Worm (Caenorhabditis elegans): ENCODE measurements around the gene K10D11.4.

Gene K10D11.4

DNA sequence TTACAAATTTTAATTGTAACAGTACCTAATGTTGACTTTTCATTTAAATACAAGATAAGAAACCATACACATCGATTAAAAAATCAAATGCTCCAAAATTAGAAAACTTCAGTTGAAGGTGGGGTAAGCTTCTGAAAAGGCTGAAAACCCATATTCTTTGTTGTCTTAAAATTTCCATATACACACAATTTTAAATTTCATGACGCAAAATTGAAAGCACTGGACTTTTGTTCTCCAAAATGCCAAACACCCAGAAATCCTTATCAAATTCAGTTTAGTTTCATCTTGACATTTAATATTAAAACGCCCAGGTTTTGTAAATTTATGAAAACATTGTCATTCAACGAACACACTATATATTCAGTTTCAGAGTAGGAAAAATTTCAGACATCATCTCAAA is 34.1 kb downstream of the K10D11.4 start, which contains the start of gene F55G11.7:
Gene F55G11.7 (plus strand): TSS at position 301 of the 400 bp plus-strand sequence.
- TF ChIP-seq W03F9.2 (tag; optimal IDR thresholded peaks at IDR 0.05) (no peak), him-1 (tag; optimal IDR thresholded peaks at IDR 0.05) (no peak), dao-5 (tag; optimal IDR thresholded peaks at IDR 0.05) (no peak)

DNA sequence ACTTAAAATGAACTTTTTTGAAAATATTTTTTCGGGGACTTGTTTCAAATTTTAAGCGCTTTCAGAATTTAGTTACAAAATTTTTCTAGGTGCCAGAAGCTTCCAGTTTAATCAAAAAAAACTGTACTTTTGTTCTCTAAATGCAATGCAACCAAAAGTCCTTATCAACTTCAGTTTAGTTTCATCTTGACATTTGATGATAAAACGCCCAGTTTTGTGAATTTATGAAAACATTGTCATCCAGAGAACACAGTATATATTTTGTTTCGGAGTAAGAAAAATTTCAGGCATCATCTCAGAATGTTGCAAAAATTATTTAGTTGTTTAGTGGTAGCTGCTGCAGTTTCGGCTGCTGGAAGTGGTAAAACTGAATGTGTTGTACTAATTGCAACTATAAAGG is 36.5 kb downstream of the K10D11.4 start, which contains the start of gene F55G11.6:
Gene F55G11.6 (plus strand): TSS at position 301 of the 400 bp plus-strand sequence.
- TF ChIP-seq him-1 (tag; optimal IDR thresholded peaks at IDR 0.05) (no peak), W03F9.2 (tag; optimal IDR thresholded peaks at IDR 0.05) (no peak), dao-5 (tag; optimal IDR thresholded peaks at IDR 0.05) (no peak)

DNA sequence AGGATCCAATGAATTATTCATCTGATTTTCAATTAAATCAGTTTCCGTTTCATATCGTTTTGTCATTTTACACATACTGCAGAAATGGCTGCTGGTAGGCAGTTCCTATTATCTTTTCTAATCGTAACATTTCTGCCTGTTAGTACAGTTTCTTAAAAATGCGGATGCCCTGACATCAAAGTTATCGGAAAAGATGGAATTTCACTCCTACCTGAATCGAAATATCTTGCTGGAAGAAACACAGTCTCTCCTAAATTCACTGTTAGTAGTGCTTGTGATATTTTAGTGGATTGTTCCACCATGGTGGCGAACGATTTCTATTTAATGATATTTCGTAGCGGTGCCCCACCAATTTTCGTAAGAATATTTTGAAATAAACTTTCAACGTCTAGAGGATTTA is 45.8 kb downstream of the K10D11.4 start, which contains the start of gene F55G11.10:
Gene F55G11.10 (plus strand): TSS at position 301 of the 400 bp plus-strand sequence.
- no peak for TF ChIP-seq W03F9.2 (tag; optimal IDR thresholded peaks at IDR 0.05)
- no peak for TF ChIP-seq him-1 (tag; optimal IDR thresholded peaks at IDR 0.05)
- no peak for TF ChIP-seq dao-5 (tag; optimal IDR thresholded peaks at IDR 0.05)

DNA sequence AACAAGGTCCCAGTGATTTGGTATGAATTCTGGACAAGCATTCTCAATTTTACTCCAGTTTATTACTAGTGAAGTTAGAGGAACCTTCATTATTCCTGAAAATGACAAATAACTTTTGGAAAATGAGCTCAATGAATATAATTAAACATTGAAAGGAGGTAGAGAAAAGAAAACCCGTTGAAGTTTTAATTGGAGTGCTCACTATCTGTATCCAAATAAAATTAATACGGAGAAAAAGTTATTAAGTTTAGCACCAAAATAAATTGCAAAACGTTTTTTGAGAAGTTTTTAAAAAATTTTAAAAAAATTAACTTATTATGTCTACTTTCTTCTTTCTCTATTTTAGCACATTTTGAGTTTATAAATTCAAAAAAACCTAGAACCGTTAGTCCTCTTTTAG is 47.8 kb downstream of the K10D11.4 start, which contains the start of gene F55G11.1:
Gene F55G11.1 (minus strand): TSS at position 101 of the 400 bp plus-strand sequence.
- TF ChIP-seq W03F9.2 (tag; optimal IDR thresholded peaks at IDR 0.05), result no peak
- no peak for TF ChIP-seq him-1 (tag; optimal IDR thresholded peaks at IDR 0.05)
- no peak for TF ChIP-seq dao-5 (tag; optimal IDR thresholded peaks at IDR 0.05)

DNA sequence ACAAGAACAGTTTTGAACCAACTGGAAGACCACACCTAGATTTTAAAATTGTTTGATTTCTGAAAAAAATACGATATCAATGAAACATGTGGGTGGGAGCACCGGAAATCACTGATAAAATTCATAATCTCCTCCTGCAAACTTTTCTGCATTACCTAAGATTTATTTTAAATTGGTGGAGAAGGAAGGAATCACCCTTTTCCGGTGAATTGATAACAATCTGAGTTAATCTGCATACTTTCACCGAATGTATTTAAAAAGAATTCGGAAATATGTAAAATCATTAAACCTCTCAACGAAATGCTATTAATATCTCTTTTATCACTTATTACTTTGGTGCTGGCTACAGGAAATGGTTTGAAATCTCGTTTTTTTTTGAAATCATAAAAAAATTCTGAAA is 51.6 kb downstream of the K10D11.4 start, which contains the start of gene dct-19:
Gene dct-19 (plus strand): TSS at position 301 of the 400 bp plus-strand sequence.
- TF ChIP-seq dao-5 (tag; optimal IDR thresholded peaks at IDR 0.05) (no peak), him-1 (tag; optimal IDR thresholded peaks at IDR 0.05) (no peak), W03F9.2 (tag; optimal IDR thresholded peaks at IDR 0.05) (no peak)

Data from whole organism, L4/young adult.